Fruit fly (Drosophila melanogaster) whole organism, embryonic: Measurements from ENCODE around the gene CG4382.
A peak's percentile ranks its signal among the peaks of the same experiment; 100 is the strongest.

Source experiments
- Antp ChIP-seq: fragments of 200-800 bp; sonication (Bioruptor generic); optimal IDR thresholded peaks from 3 replicates; lab custom pipeline; 2016; ENCODE audit warnings: missing biosample characterization, missing genetic modification characterization
- Asciz ChIP-seq: fragments of 200-800 bp; sonication (Bioruptor generic); optimal IDR thresholded peaks from 2 replicates; lab custom pipeline; 2017; ENCODE audit warnings: missing biosample characterization, mild to moderate bottlenecking, missing genetic modification characterization, missing genetic modification reagents
- BtbVII ChIP-seq: fragments of 200-800 bp; sonication (Bioruptor generic); optimal IDR thresholded peaks from 3 replicates; lab custom pipeline; 2017; ENCODE audit warnings: missing biosample characterization, mild to moderate bottlenecking, missing genetic modification characterization
- CG14667 ChIP-seq: fragments of 200-800 bp; sonication (Bioruptor generic); IDR thresholded peaks from 2 replicates; pipeline ENCODE4 v1.3.6; 2022; ENCODE audit warnings: missing biosample characterization, missing genetic modification characterization
- CG15011 ChIP-seq: fragments of 200-800 bp; sonication (Bioruptor generic); optimal IDR thresholded peaks from 3 replicates; lab custom pipeline; 2018; ENCODE audit warnings: missing biosample characterization, mild to moderate bottlenecking, missing genetic modification characterization
- CG15269 ChIP-seq: fragments of 200-800 bp; sonication (Bioruptor generic); optimal IDR thresholded peaks from 2 replicates; lab custom pipeline; 2018; ENCODE audit warnings: missing biosample characterization, mild to moderate bottlenecking, missing genetic modification characterization, moderate library complexity
- CG15514 ChIP-seq: fragments of 200-800 bp; sonication (Bioruptor generic); optimal IDR thresholded peaks from 3 replicates; lab custom pipeline; 2017; ENCODE audit warnings: missing biosample characterization, missing genetic modification characterization, mild to moderate bottlenecking, moderate library complexity, missing genetic modification reagents
- CG17359 ChIP-seq: fragments of 200-800 bp; sonication (Bioruptor generic); optimal IDR thresholded peaks from 3 replicates; lab custom pipeline; 2018; ENCODE audit warnings: missing biosample characterization, mild to moderate bottlenecking, missing genetic modification characterization, moderate library complexity
- CG3281 ChIP-seq: fragments of 200-800 bp; sonication (Bioruptor generic); optimal IDR thresholded peaks from 3 replicates; lab custom pipeline; 2017; ENCODE audit warnings: missing biosample characterization, mild to moderate bottlenecking, missing genetic modification characterization
- CG33213 ChIP-seq: fragments of 200-800 bp; sonication (Bioruptor generic); optimal IDR thresholded peaks from 3 replicates; lab custom pipeline; 2016; ENCODE audit warnings: missing biosample characterization, missing genetic modification characterization
- CG4424 ChIP-seq: fragments of 200-800 bp; sonication (Bioruptor generic); optimal IDR thresholded peaks from 3 replicates; lab custom pipeline; 2016; ENCODE audit warnings: missing biosample characterization, missing genetic modification characterization
- CG4707 ChIP-seq: fragments of 200-800 bp; sonication (Bioruptor generic); optimal IDR thresholded peaks from 2 replicates; lab custom pipeline; 2018; ENCODE audit warnings: missing biosample characterization, mild to moderate bottlenecking, missing genetic modification characterization, moderate library complexity
- CG4820 ChIP-seq: fragments of 200-800 bp; sonication (Bioruptor generic); optimal IDR thresholded peaks from 3 replicates; lab custom pipeline; 2016; ENCODE audit warnings: missing biosample characterization, missing genetic modification characterization
- CG8290 ChIP-seq, 3 experiments: fragments of 200-800 bp; sonication (Bioruptor generic); optimal IDR thresholded peaks; 2 replicates each; lab custom pipeline; 2016 to 2019; ENCODE audit warnings: missing biosample characterization in 3 of 3, missing genetic modification characterization in 3 of 3, mild to moderate bottlenecking in 2 of 3, moderate library complexity in 1 of 3
- CG9609 ChIP-seq: fragments of 200-800 bp; sonication (Bioruptor generic); optimal IDR thresholded peaks from 3 replicates; lab custom pipeline; 2016; ENCODE audit warnings: missing biosample characterization, missing genetic modification characterization
- Camta ChIP-seq: fragments of 200-800 bp; sonication (Bioruptor generic); optimal IDR thresholded peaks from 2 replicates; lab custom pipeline; 2016; ENCODE audit warnings: missing biosample characterization, missing genetic modification characterization
- GATAe ChIP-seq: fragments of 200-800 bp; sonication (Bioruptor generic); conservative IDR thresholded peaks from 2 replicates; pipeline ENCODE4 v1.3.6; 2022; ENCODE audit warnings: missing biosample characterization, missing genetic modification characterization
- MBD-R2 ChIP-seq: fragments of 200-800 bp; sonication (Bioruptor generic); IDR thresholded peaks from 2 replicates; pipeline ENCODE4 v1.3.6; 2022; ENCODE audit warnings: missing biosample characterization, missing genetic modification characterization
- Med ChIP-seq: fragments of 200-800 bp; sonication (Bioruptor generic); peaks from one replicate; lab custom pipeline; 2016; ENCODE audit warnings: missing biosample characterization, missing genetic modification characterization, mild to moderate bottlenecking, inconsistent platforms, moderate library complexity
- Myb ChIP-seq: fragments of 200-800 bp; sonication (Bioruptor generic); optimal IDR thresholded peaks from 2 replicates; lab custom pipeline; 2016; ENCODE audit warnings: missing biosample characterization, missing genetic modification characterization
- Nf-YA ChIP-seq: fragments of 200-800 bp; sonication (Bioruptor generic); IDR thresholded peaks from 2 replicates; pipeline ENCODE4 v1.3.6; 2022; ENCODE audit warnings: missing biosample characterization, missing genetic modification characterization
- Nf-YB ChIP-seq: fragments of 200-800 bp; sonication (Bioruptor generic); optimal IDR thresholded peaks from 3 replicates; lab custom pipeline; 2019; ENCODE audit warnings: missing biosample characterization, mild to moderate bottlenecking, missing genetic modification characterization, moderate library complexity
- Oaz ChIP-seq: fragments of 200-800 bp; sonication (Bioruptor generic); IDR thresholded peaks from 2 replicates; pipeline ENCODE4 v1.3.6; 2022; ENCODE audit warnings: missing biosample characterization, missing genetic modification characterization
- Poxn ChIP-seq: fragments of 200-800 bp; sonication (Bioruptor generic); IDR thresholded peaks from 2 replicates; pipeline ENCODE4 v1.3.6; 2022; ENCODE audit warnings: missing biosample characterization, missing genetic modification characterization
- Sry-δ ChIP-seq: fragments of 200-800 bp; sonication (Bioruptor generic); optimal IDR thresholded peaks from 2 replicates; lab custom pipeline; 2016; ENCODE audit warnings: missing biosample characterization, missing genetic modification characterization
- Ssrp ChIP-seq: fragments of 200-800 bp; sonication (Bioruptor generic); optimal IDR thresholded peaks from 2 replicates; lab custom pipeline; 2018; ENCODE audit warnings: missing biosample characterization, mild to moderate bottlenecking, missing genetic modification characterization, moderate library complexity
- Tbp ChIP-seq: fragments of >200 bp; optimal IDR thresholded peaks from 2 replicates; lab custom pipeline; 2018; ENCODE audit warnings: missing biosample characterization, missing genetic modification characterization
- gem ChIP-seq: fragments of 200-800 bp; sonication (Bioruptor generic); optimal IDR thresholded peaks from 2 replicates; lab custom pipeline; 2019; ENCODE audit warnings: missing biosample characterization, mild to moderate bottlenecking, missing genetic modification characterization, moderate library complexity
- gfzf ChIP-seq: fragments of 200-800 bp; sonication (Bioruptor generic); optimal IDR thresholded peaks from 2 replicates; lab custom pipeline; 2016; ENCODE audit warnings: missing biosample characterization, mild to moderate bottlenecking, missing genetic modification characterization, moderate library complexity
- ind ChIP-seq: fragments of 200-800 bp; sonication (Bioruptor generic); optimal IDR thresholded peaks from 3 replicates; lab custom pipeline; 2016; ENCODE audit warnings: missing biosample characterization, missing genetic modification characterization
- kay ChIP-seq: fragments of 200-800 bp; sonication (Bioruptor generic); optimal IDR thresholded peaks from 2 replicates; lab custom pipeline; 2016; ENCODE audit warnings: missing biosample characterization, missing genetic modification characterization
- kni ChIP-seq: fragments of 200-800 bp; sonication (Bioruptor generic); optimal IDR thresholded peaks from 3 replicates; lab custom pipeline; 2017; ENCODE audit warnings: mild to moderate bottlenecking, missing biosample characterization, missing genetic modification reagents, missing genetic modification characterization
- maf-S ChIP-seq: fragments of 200-800 bp; sonication (Bioruptor generic); optimal IDR thresholded peaks from 2 replicates; lab custom pipeline; 2016; ENCODE audit warnings: missing biosample characterization, missing genetic modification characterization
- pfk ChIP-seq: fragments of 200-800 bp; sonication (Bioruptor generic); optimal IDR thresholded peaks from 2 replicates; lab custom pipeline; 2018; ENCODE audit warnings: missing biosample characterization, mild to moderate bottlenecking, missing genetic modification characterization, moderate library complexity
- prd ChIP-seq, 3 experiments: fragments of >200 bp in 2 of 3; fragments of 200-800 bp in 1 of 3; sonication (Bioruptor generic) in 1 of 3; optimal IDR thresholded peaks in 2 of 3; IDR thresholded peaks in 1 of 3; 2 replicates in 2 of 3; 3 replicates in 1 of 3; pipeline versions ENCODE4 v1.3.6 to Lab custom; 2017 to 2022; ENCODE audit warnings: missing biosample characterization in 1 of 3, missing genetic modification characterization in 1 of 3
- pum ChIP-seq: fragments of 200-800 bp; sonication (Bioruptor generic); optimal IDR thresholded peaks from 2 replicates; lab custom pipeline; 2016; ENCODE audit warnings: missing biosample characterization, missing genetic modification characterization
- row ChIP-seq: fragments of 200-800 bp; sonication (Bioruptor generic); IDR thresholded peaks from 3 replicates; pipeline ENCODE4 v1.3.6; 2022; ENCODE audit warnings: missing biosample characterization, missing genetic modification characterization
- sc ChIP-seq, 3 experiments: fragments of >200 bp in 2 of 3; fragments of 200-800 bp in 1 of 3; sonication (Bioruptor generic) in 1 of 3; optimal IDR thresholded peaks; 2 replicates in 2 of 3; 3 replicates in 1 of 3; lab custom pipeline; 2017; ENCODE audit warnings: mild to moderate bottlenecking in 1 of 3, missing biosample characterization in 1 of 3, missing genetic modification characterization in 1 of 3, missing genetic modification reagents in 1 of 3
- sens ChIP-seq: fragments of 200-800 bp; sonication (Bioruptor generic); peaks from one replicate; lab custom pipeline; 2016; ENCODE audit warnings: missing biosample characterization, missing genetic modification characterization
- ssp ChIP-seq: fragments of 200-800 bp; sonication (Bioruptor generic); IDR thresholded peaks from 2 replicates; pipeline ENCODE4 v1.3.6; 2022; ENCODE audit warnings: missing biosample characterization, missing genetic modification characterization
- unpg ChIP-seq: fragments of 200-800 bp; sonication (Bioruptor generic); optimal IDR thresholded peaks from 3 replicates; lab custom pipeline; 2018; ENCODE audit warnings: missing biosample characterization, mild to moderate bottlenecking, missing genetic modification characterization, moderate library complexity
- zen ChIP-seq: fragments of 200-800 bp; sonication (Bioruptor generic); optimal IDR thresholded peaks from 3 replicates; lab custom pipeline; 2018; ENCODE audit warnings: missing biosample characterization, mild to moderate bottlenecking, missing genetic modification characterization, moderate library complexity

The CG4382 gene

DNA sequence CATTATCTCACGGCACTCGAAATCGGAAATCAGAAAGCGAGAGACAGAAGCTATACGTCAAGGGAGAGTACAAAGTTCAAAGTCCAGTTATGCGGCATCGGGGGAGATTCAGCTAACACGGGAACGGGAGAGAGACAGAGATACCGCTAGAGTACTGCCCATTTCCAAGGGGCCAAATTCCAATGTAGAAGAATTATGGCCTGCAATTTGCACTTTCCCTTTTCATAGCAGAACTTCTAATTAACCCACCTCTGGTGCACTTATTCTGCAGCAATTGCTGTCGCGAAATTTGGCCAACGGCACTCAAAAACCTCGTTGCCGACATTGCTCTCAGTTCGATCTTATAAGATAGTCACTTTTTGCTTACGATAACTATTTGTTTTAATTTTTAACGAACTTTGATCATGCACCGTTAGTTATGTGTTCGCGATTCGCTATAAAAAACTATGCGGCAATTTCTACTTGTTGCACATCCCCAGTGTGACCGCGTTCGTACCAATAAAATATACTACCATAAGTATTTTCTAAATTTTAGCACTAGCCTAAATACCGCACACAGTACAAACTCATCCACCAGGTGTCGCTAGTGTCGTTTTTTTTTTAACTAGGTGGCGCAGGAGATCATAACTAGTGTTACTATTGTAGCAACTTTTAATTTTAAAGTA, 24.3 kb downstream of the CG4382 start, which contains the start of gene Mtpalpha (continued):
- TF ChIP-seq ind (GFP tag; lab: Kevin White, UChicago) (peak; percentile 15), prd (optimal IDR thresholded peaks at IDR 0.05; lab: Kevin White, UChicago) (no peak), prd (GFP tag; IDR thresholded peaks at IDR 0.05; lab: Robert Waterston, UW) (peak; percentile 16; the same call in 1 of the 3 replicates), CG4424 (GFP tag; lab: Kevin White, UChicago) (no peak), BtbVII (peak; percentile 23), MBD-R2 (GFP tag; lab: Robert Waterston, UW) (peak; percentile 72), CG4820 (GFP tag; lab: Kevin White, UChicago) (no peak), CG3281 (GFP tag; lab: Kevin White, UChicago) (no peak), gfzf (GFP tag; lab: Kevin White, UChicago) (peak; percentile 93), CG15269 (tag; lab: Kevin White, UChicago) (peak; percentile 20), unpg (GFP tag; lab: Kevin White, UChicago) (peak; percentile 45), ssp (peak; percentile 47), CG15514 (GFP tag; lab: Kevin White, UChicago) (peak; percentile 0), CG9609 (GFP tag; lab: Kevin White, UChicago) (peak; percentile 13), CG4707 (GFP tag; lab: Kevin White, UChicago) (peak; percentile 12), Antp (GFP tag; lab: Kevin White, UChicago) (peak; percentile 55), CG15011 (GFP tag; lab: Kevin White, UChicago) (no peak), Myb (GFP tag; lab: Kevin White, UChicago) (peak; percentile 56), CG14667 (GFP tag; lab: Robert Waterston, UW) (no peak), pum (peak; percentile 27), Nf-YB (peak; percentile 31), gem (tag; lab: Kevin White, UChicago) (no peak), Oaz (GFP tag; lab: Robert Waterston, UW) (no peak), kni (no peak), CG33213 (peak; percentile 76), Med (GFP tag; lab: Kevin White, UChicago) (peak; percentile 89), zen (tag; lab: Kevin White, UChicago) (no peak), Camta (GFP tag; lab: Kevin White, UChicago) (no peak), row (0 out of 3 replicates have a peak, but pooled peaks have one; percentile 20), maf-S (GFP tag; lab: Kevin White, UChicago) (no peak), Nf-YA (GFP tag; lab: Robert Waterston, UW) (no peak), Ssrp (tag; lab: Kevin White, UChicago) (no peak), CG17359 (tag; lab: Kevin White, UChicago) (peak; percentile 7), Poxn (GFP tag; lab: Robert Waterston, UW) (no peak), kay (GFP tag; lab: Kevin White, UChicago) (no peak), CG8290 (GFP tag; optimal IDR thresholded peaks at IDR 0.05; lab: Kevin White, UChicago) (peak; percentile 96), CG8290 (tag; optimal IDR thresholded peaks at IDR 0.05; lab: Kevin White, UChicago) (no peak), sens (GFP tag; lab: Kevin White, UChicago) (peak; percentile 89), Asciz (GFP tag; lab: Kevin White, UChicago) (no peak), pfk (no peak), GATAe (GFP tag; lab: Robert Waterston, UW) (no peak), sc (optimal IDR thresholded peaks at IDR 0.05; lab: Kevin White, UChicago) (no peak), sc (GFP tag; optimal IDR thresholded peaks at IDR 0.05; lab: Kevin White, UChicago) (no peak), Tbp (GFP tag; lab: Kevin White, UChicago) (no peak), Sry-δ (GFP tag; lab: Kevin White, UChicago) (peak; percentile 43)
